Worm (Caenorhabditis elegans) whole organism, late embryonic: Measurements from ENCODE around the gene K06A9.3.

Experiments
- T23F11.4 ChIP-seq: fragments of 200-800 bp; sonication (Bioruptor generic); optimal IDR thresholded peaks from 2 replicates; lab custom pipeline; 2018; ENCODE audit warnings: mild to moderate bottlenecking, missing genetic modification characterization, missing compliant biosample characterization
- ahr-1 ChIP-seq: sonication (generic microtip); optimal IDR thresholded peaks from 2 replicates; lab custom pipeline; 2016; ENCODE audit warnings: missing genetic modification characterization, missing compliant biosample characterization
- ama-1 ChIP-seq: fragments of 150-350 bp; optimal IDR thresholded peaks from 2 replicates; lab custom pipeline; 2014
- ceh-14 ChIP-seq: sonication (generic microtip); optimal IDR thresholded peaks from 2 replicates; lab custom pipeline; 2016; ENCODE audit warnings: missing genotype, missing genetic modification characterization, missing compliant biosample characterization
- ceh-18 ChIP-seq: sonication (generic microtip); optimal IDR thresholded peaks from 2 replicates; lab custom pipeline; 2016; ENCODE audit warnings: missing genetic modification characterization, missing compliant biosample characterization
- ceh-2 ChIP-seq: sonication (generic microtip); optimal IDR thresholded peaks from 2 replicates; lab custom pipeline; 2016; ENCODE audit warnings: missing genotype, missing genetic modification characterization, missing compliant biosample characterization
- ceh-24 ChIP-seq: sonication (generic microtip); optimal IDR thresholded peaks from 2 replicates; lab custom pipeline; 2016; ENCODE audit warnings: mild to moderate bottlenecking, missing genetic modification characterization, missing compliant biosample characterization
- ceh-30 ChIP-seq: fragments of 150-350 bp; optimal IDR thresholded peaks from 2 replicates; lab custom pipeline; 2014; ENCODE audit warnings: missing biosample characterization, missing genetic modification characterization
- ceh-31 ChIP-seq: sonication (generic microtip); optimal IDR thresholded peaks from 2 replicates; lab custom pipeline; 2016; ENCODE audit warnings: missing genetic modification characterization, missing compliant biosample characterization
- ceh-45 ChIP-seq: fragments of 200-800 bp; sonication (Bioruptor generic); IDR thresholded peaks from 2 replicates; pipeline ENCODE4 v1.3.6; 2022; ENCODE audit warnings: missing genetic modification reagents, missing genetic modification characterization, missing compliant biosample characterization
- dve-1 ChIP-seq: sonication (generic microtip); optimal IDR thresholded peaks from 2 replicates; lab custom pipeline; 2017; ENCODE audit warnings: antibody characterized with exemption, mild to moderate bottlenecking, missing genetic modification characterization, missing compliant biosample characterization
- fkh-10 ChIP-seq: fragments of 150-350 bp; optimal IDR thresholded peaks from 2 replicates; lab custom pipeline; 2014; ENCODE audit warnings: missing biosample characterization, missing genetic modification reagents, missing genetic modification characterization
- fkh-6 ChIP-seq: sonication (generic microtip); optimal IDR thresholded peaks from 2 replicates; lab custom pipeline; 2016; ENCODE audit warnings: missing genetic modification characterization, missing compliant biosample characterization
- hlh-15 ChIP-seq: sonication (generic microtip); optimal IDR thresholded peaks from 2 replicates; lab custom pipeline; 2016; ENCODE audit warnings: missing genetic modification characterization, missing compliant biosample characterization
- hlh-30 ChIP-seq: sonication (generic microtip); optimal IDR thresholded peaks from 2 replicates; lab custom pipeline; 2017; ENCODE audit warnings: antibody characterized with exemption, missing genetic modification characterization, missing compliant biosample characterization; ENCODE audit not compliant: insufficient read depth
- hlh-6 ChIP-seq: sonication (generic microtip); optimal IDR thresholded peaks from 2 replicates; lab custom pipeline; 2016; ENCODE audit warnings: missing genotype, missing genetic modification characterization, missing compliant biosample characterization
- hlh-8 ChIP-seq: sonication (generic microtip); optimal IDR thresholded peaks from 2 replicates; lab custom pipeline; 2016; ENCODE audit warnings: missing genotype, missing genetic modification characterization, missing compliant biosample characterization
- madf-2 ChIP-seq: sonication (generic microtip); optimal IDR thresholded peaks from 2 replicates; lab custom pipeline; 2017; ENCODE audit warnings: missing genetic modification characterization, missing compliant biosample characterization
- nfya-1 ChIP-seq: sonication (generic microtip); optimal IDR thresholded peaks from 2 replicates; lab custom pipeline; 2017; ENCODE audit warnings: missing genetic modification characterization, mild to moderate bottlenecking, missing compliant biosample characterization, antibody characterized with exemption, moderate library complexity
- npax-4 ChIP-seq: sonication (generic microtip); optimal IDR thresholded peaks from 2 replicates; lab custom pipeline; 2016; ENCODE audit warnings: missing genetic modification characterization, missing compliant biosample characterization
- odd-2 ChIP-seq: sonication (generic microtip); optimal IDR thresholded peaks from 2 replicates; lab custom pipeline; 2017; ENCODE audit warnings: antibody characterized with exemption, mild to moderate bottlenecking, missing genetic modification characterization, missing compliant biosample characterization
- pax-1 ChIP-seq: fragments of 150-350 bp; optimal IDR thresholded peaks from 2 replicates; lab custom pipeline; 2014; ENCODE audit warnings: missing biosample characterization, missing genetic modification characterization
- pha-4 ChIP-seq: fragments of 150-350 bp; optimal IDR thresholded peaks from 2 replicates; lab custom pipeline; 2018; ENCODE audit warnings: missing biosample characterization, missing genetic modification reagents, missing genetic modification characterization
- pqm-1 ChIP-seq: sonication (generic microtip); optimal IDR thresholded peaks from 2 replicates; lab custom pipeline; 2016; ENCODE audit warnings: missing genetic modification characterization, missing compliant biosample characterization
- ref-2 ChIP-seq: sonication (generic microtip); optimal IDR thresholded peaks from 2 replicates; lab custom pipeline; 2016; ENCODE audit warnings: missing genetic modification characterization, missing compliant biosample characterization
- sdc-2 ChIP-seq: sonication (generic microtip); optimal IDR thresholded peaks from 2 replicates; lab custom pipeline; 2016; ENCODE audit warnings: missing genotype, missing genetic modification characterization, missing compliant biosample characterization
- tbx-2 ChIP-seq: sonication (generic microtip); optimal IDR thresholded peaks from 2 replicates; lab custom pipeline; 2016; ENCODE audit warnings: missing genetic modification characterization, missing compliant biosample characterization
- tbx-7 ChIP-seq: sonication (generic microtip); optimal IDR thresholded peaks from 2 replicates; lab custom pipeline; 2016; ENCODE audit warnings: missing genotype, missing genetic modification characterization, missing compliant biosample characterization
- ttx-3 ChIP-seq: sonication (generic microtip); optimal IDR thresholded peaks from 2 replicates; lab custom pipeline; 2016; ENCODE audit warnings: missing genetic modification reagents, missing genetic modification characterization, missing compliant biosample characterization
- unc-3 ChIP-seq, 2 experiments: fragments of 200-800 bp in 1 of 2; sonication (Bioruptor generic) in 1 of 2; sonication (generic microtip) in 1 of 2; conservative IDR thresholded peaks in 1 of 2; optimal IDR thresholded peaks in 1 of 2; 2 replicates each; pipeline versions ENCODE4 v1.3.6 to Lab custom; 2016 to 2022; ENCODE audit warnings: missing compliant biosample characterization in 2 of 2, missing genetic modification characterization in 2 of 2, missing genetic modification reagents in 1 of 2
- unc-55 ChIP-seq: sonication (generic microtip); optimal IDR thresholded peaks from 2 replicates; lab custom pipeline; 2017; ENCODE audit warnings: missing biosample characterization, missing genetic modification reagents, missing genetic modification characterization
- ztf-16 ChIP-seq: sonication (generic microtip); optimal IDR thresholded peaks from 2 replicates; lab custom pipeline; 2017; ENCODE audit warnings: missing genetic modification characterization, missing compliant biosample characterization

K06A9.3 gene

ce11 chrX:1536138-1536537, 977 bp upstream of the K06A9.3 start, which contains the start of gene K06A9.2:
Gene K06A9.2 (plus strand): TSS chrX:1536366.
- no peak for TF ChIP-seq T23F11.4 (GFP tag; lab: Kevin White, UChicago)
- peak; percentile 12 for TF ChIP-seq ceh-18 (tag; lab: Kevin White, UChicago)
- TF ChIP-seq madf-2 (tag; lab: Kevin White, UChicago) = no peak

- TF ChIP-seq fkh-10 (GFP tag; lab: Kevin White, UChicago) = no peak
- TF ChIP-seq nfya-1 (tag; lab: Kevin White, UChicago) = peak; percentile 63
- TF ChIP-seq ceh-45 (GFP tag; lab: Robert Waterston, UW) = no peak
- no peak for TF ChIP-seq dve-1 (tag; lab: Kevin White, UChicago)
- no peak for TF ChIP-seq pax-1
- TF ChIP-seq ceh-18 (tag; lab: Kevin White, UChicago) = no peak
- no peak for TF ChIP-seq ceh-2 (tag; lab: Kevin White, UChicago)
- no peak for TF ChIP-seq ahr-1
- TF ChIP-seq fkh-6 (tag; lab: Kevin White, UChicago) = no peak
- TF ChIP-seq ceh-14 (tag; lab: Kevin White, UChicago) = no peak
- TF ChIP-seq ref-2 = no peak
- TF ChIP-seq madf-2 (tag; lab: Kevin White, UChicago) = no peak
- no peak for TF ChIP-seq ztf-16 (tag; lab: Kevin White, UChicago)
- TF ChIP-seq ceh-31 (tag; lab: Kevin White, UChicago) = peak; percentile 4
- TF ChIP-seq hlh-30 = peak; percentile 14
- no peak for TF ChIP-seq ama-1 (lab: Kevin White, UChicago)
- TF ChIP-seq, all 69 proteins: peak for 3
Measured at ce11 chrX:1529013-1529412, 6.1 kb downstream of the K06A9.3 start.

- TF ChIP-seq hlh-15 (tag; lab: Kevin White, UChicago) (no peak), hlh-8 (tag; lab: Kevin White, UChicago) (no peak), ref-2 (no peak), ceh-24 (no peak), fkh-6 (tag; lab: Kevin White, UChicago) (no peak), unc-3 (GFP tag; conservative IDR thresholded peaks at IDR 0.05; lab: Robert Waterston, UW) (no peak), unc-3 (tag; optimal IDR thresholded peaks at IDR 0.05; lab: Kevin White, UChicago) (no peak), tbx-2 (tag; lab: Kevin White, UChicago) (no peak), unc-55 (no peak), hlh-6 (tag; lab: Kevin White, UChicago) (no peak), odd-2 (tag; lab: Kevin White, UChicago) (no peak)
Measured at ce11 chrX:1528107-1528506, 7.1 kb downstream of the K06A9.3 start.

- peak; percentile 21 for TF ChIP-seq sdc-2 (tag; lab: Kevin White, UChicago)
- no peak for TF ChIP-seq T23F11.4 (GFP tag; lab: Kevin White, UChicago)
- TF ChIP-seq odd-2 (tag; lab: Kevin White, UChicago) = no peak
Measured at ce11 chrX:1527338-1527737, 7.8 kb downstream of the K06A9.3 start.

- TF ChIP-seq pha-4 (tag; lab: Kevin White, UChicago) (no peak), hlh-8 (tag; lab: Kevin White, UChicago) (no peak), hlh-6 (tag; lab: Kevin White, UChicago) (no peak), hlh-15 (tag; lab: Kevin White, UChicago) (no peak), T23F11.4 (GFP tag; lab: Kevin White, UChicago) (no peak), pqm-1 (no peak), ttx-3 (tag; lab: Kevin White, UChicago) (no peak), madf-2 (tag; lab: Kevin White, UChicago) (no peak), ceh-30 (tag; lab: Kevin White, UChicago) (no peak), sdc-2 (tag; lab: Kevin White, UChicago) (no peak), npax-4 (tag; lab: Kevin White, UChicago) (no peak), tbx-7 (tag; lab: Kevin White, UChicago) (no peak), ceh-45 (GFP tag; lab: Robert Waterston, UW) (no peak)
Measured at ce11 chrX:1525511-1526172, 9.5 kb downstream of the K06A9.3 start.
